Fruit fly (Drosophila melanogaster) whole organism, wandering third instar larva: Measurements from ENCODE around the gene Jon25Biii.

Source experiments
- Dfd ChIP-seq: fragments of >200 bp; optimal IDR thresholded peaks from 2 replicates; lab custom pipeline; 2017; ENCODE audit warnings: missing biosample characterization, missing genetic modification characterization
- GATAd ChIP-seq: sonication (Bioruptor generic); optimal IDR thresholded peaks from 2 replicates; lab custom pipeline; 2016; ENCODE audit warnings: missing biosample characterization, missing genetic modification characterization
- HLH106 ChIP-seq: fragments of 200-800 bp; optimal IDR thresholded peaks from 3 replicates; lab custom pipeline; 2019; ENCODE audit warnings: missing biosample characterization, mild to moderate bottlenecking, missing genetic modification characterization, moderate library complexity
- Hr83 ChIP-seq: fragments of 200-300 bp; sonication (Bioruptor generic); optimal IDR thresholded peaks from 2 replicates; lab custom pipeline; 2016; ENCODE audit warnings: missing biosample characterization, mild to moderate bottlenecking, missing genetic modification characterization, moderate library complexity; ENCODE audit not compliant: poor library complexity, severe bottlenecking
- N ChIP-seq: fragments of >200 bp; optimal IDR thresholded peaks from 2 replicates; lab custom pipeline; 2018; ENCODE audit warnings: missing biosample characterization, missing external identifiers, missing genetic modification characterization
- OdsH ChIP-seq: fragments of 200-800 bp; sonication (Bioruptor generic); optimal IDR thresholded peaks from 2 replicates; lab custom pipeline; 2016; ENCODE audit warnings: missing biosample characterization, mild to moderate bottlenecking, missing genetic modification characterization
- Sp1 ChIP-seq: fragments of 200-800 bp; sonication (Bioruptor generic); optimal IDR thresholded peaks from 3 replicates; lab custom pipeline; 2019; ENCODE audit warnings: missing biosample characterization, mild to moderate bottlenecking, missing genetic modification characterization, moderate library complexity
- lola ChIP-seq: fragments of >200 bp; optimal IDR thresholded peaks from 2 replicates; lab custom pipeline; 2017; ENCODE audit warnings: missing biosample characterization, missing genetic modification characterization
- psq ChIP-seq: fragments of 200-800 bp; sonication (Bioruptor generic); optimal IDR thresholded peaks from 3 replicates; lab custom pipeline; 2017; ENCODE audit warnings: missing biosample characterization, mild to moderate bottlenecking, missing genetic modification characterization, moderate library complexity
- usp ChIP-seq: fragments of >200 bp; optimal IDR thresholded peaks from 2 replicates; lab custom pipeline; 2017; ENCODE audit warnings: missing biosample characterization, missing genetic modification characterization
- woc ChIP-seq: sonication (Bioruptor generic); optimal IDR thresholded peaks from 2 replicates; lab custom pipeline; 2016; ENCODE audit warnings: missing biosample characterization, mild to moderate bottlenecking, missing genetic modification characterization

dm6 chr2L:4967511-4967910 is 16.9 kb upstream of the Jon25Biii start, which contains the start of gene eIF3i:
- TF ChIP-seq GATAd (GFP tag; lab: Kevin White, UChicago), result no peak
- TF ChIP-seq Dfd, result no peak
- no peak for TF ChIP-seq psq (GFP tag; lab: Kevin White, UChicago)
- no peak for TF ChIP-seq Sp1 (GFP tag; lab: Kevin White, UChicago)
- TF ChIP-seq Hr83 (GFP tag; lab: Kevin White, UChicago), result no peak
- TF ChIP-seq woc (GFP tag; lab: Kevin White, UChicago), result no peak
- TF ChIP-seq usp (GFP tag; lab: Kevin White, UChicago), result no peak
- TF ChIP-seq N (GFP tag; lab: Kevin White, UChicago), result no peak
- no peak for TF ChIP-seq HLH106 (tag; lab: Kevin White, UChicago)
- no peak for TF ChIP-seq lola (GFP tag; lab: Kevin White, UChicago)
- no peak for TF ChIP-seq OdsH (GFP tag; lab: Kevin White, UChicago)
